Fruit fly (Drosophila melanogaster) whole organism, wandering third instar larva: ENCODE data around the gene RAF2.

ENCODE experiments used
- CrebA ChIP-seq: fragments of 200-800 bp; sonication (Bioruptor generic); optimal IDR thresholded peaks from 2 replicates; lab custom pipeline; 2016; ENCODE audit warnings: missing biosample characterization, mild to moderate bottlenecking, missing genetic modification characterization, borderline replicate concordance
- Dfd ChIP-seq: fragments of >200 bp; optimal IDR thresholded peaks from 2 replicates; lab custom pipeline; 2017; ENCODE audit warnings: missing biosample characterization, missing genetic modification characterization
- GATAd ChIP-seq: sonication (Bioruptor generic); optimal IDR thresholded peaks from 2 replicates; lab custom pipeline; 2016; ENCODE audit warnings: missing biosample characterization, missing genetic modification characterization
- Jra ChIP-seq: sonication (Bioruptor generic); optimal IDR thresholded peaks from 2 replicates; lab custom pipeline; 2016; ENCODE audit warnings: missing biosample characterization, missing genetic modification characterization
- Myc ChIP-seq: fragments of >200 bp; optimal IDR thresholded peaks from 2 replicates; lab custom pipeline; 2017
- br ChIP-seq: fragments of 200-800 bp; sonication (Bioruptor generic); optimal IDR thresholded peaks from 2 replicates; lab custom pipeline; 2016; ENCODE audit warnings: missing biosample characterization, missing genetic modification characterization
- pan ChIP-seq: fragments of >200 bp; optimal IDR thresholded peaks from 2 replicates; lab custom pipeline; 2017
- psq ChIP-seq: fragments of 200-800 bp; sonication (Bioruptor generic); optimal IDR thresholded peaks from 3 replicates; lab custom pipeline; 2017; ENCODE audit warnings: missing biosample characterization, mild to moderate bottlenecking, missing genetic modification characterization, moderate library complexity
- rgr ChIP-seq: fragments of 200-800 bp; sonication (Bioruptor generic); optimal IDR thresholded peaks from 3 replicates; lab custom pipeline; 2016; ENCODE audit warnings: missing biosample characterization, mild to moderate bottlenecking, missing genetic modification characterization
- tai ChIP-seq: sonication (Bioruptor generic); optimal IDR thresholded peaks from 2 replicates; lab custom pipeline; 2016; ENCODE audit warnings: missing biosample characterization, missing genetic modification characterization
- woc ChIP-seq: sonication (Bioruptor generic); optimal IDR thresholded peaks from 2 replicates; lab custom pipeline; 2016; ENCODE audit warnings: missing biosample characterization, mild to moderate bottlenecking, missing genetic modification characterization

dm6 chr3L:16419059-16419773 lies 33.1 kb downstream of the RAF2 start, which contains the start of the genes TyrRS and CG33158:
- no peak for TF ChIP-seq tai (GFP tag; lab: Kevin White, UChicago)
- no peak for TF ChIP-seq CrebA (GFP tag; lab: Kevin White, UChicago)
- no peak for TF ChIP-seq psq (GFP tag; lab: Kevin White, UChicago)
- no peak for TF ChIP-seq Jra (GFP tag; lab: Kevin White, UChicago)
- TF ChIP-seq woc (GFP tag; lab: Kevin White, UChicago), result no peak
- no peak for TF ChIP-seq rgr (GFP tag; lab: Kevin White, UChicago)
- no peak for TF ChIP-seq Dfd
- no peak for TF ChIP-seq pan (lab: Kevin White, UChicago)
- TF ChIP-seq GATAd, result no peak
- TF ChIP-seq Myc (lab: Kevin White, UChicago), result peak; percentile 94
- TF ChIP-seq br (GFP tag; lab: Kevin White, UChicago), result no peak
